Worm (Caenorhabditis elegans) whole organism, L4/young adult: ENCODE measurements around the gene C47E8.1.

Experiments
- W03F9.2 ChIP-seq: fragments of 150-350 bp; optimal IDR thresholded peaks from 2 replicates; lab custom pipeline; 2014; ENCODE audit warnings: missing biosample characterization, missing genetic modification characterization
- dao-5 ChIP-seq: sonication (generic microtip); optimal IDR thresholded peaks from 2 replicates; lab custom pipeline; 2016; ENCODE audit warnings: missing genotype, missing genetic modification characterization, moderate library complexity, missing compliant biosample characterization
- him-1 ChIP-seq: sonication (generic microtip); optimal IDR thresholded peaks from 2 replicates; lab custom pipeline; 2016; ENCODE audit warnings: missing genotype, missing genetic modification reagents, missing genetic modification characterization, missing compliant biosample characterization

C47E8.1 gene

ce11 chrV:14665728-14666127 is at the start of gene C47E8.1:
Gene C47E8.1, plus strand, starts transcription at chrV:14666028.
- no peak for TF ChIP-seq dao-5
- TF ChIP-seq him-1 = no peak
- no peak for TF ChIP-seq W03F9.2 (tag; lab: Kevin White, UChicago)

DNA sequence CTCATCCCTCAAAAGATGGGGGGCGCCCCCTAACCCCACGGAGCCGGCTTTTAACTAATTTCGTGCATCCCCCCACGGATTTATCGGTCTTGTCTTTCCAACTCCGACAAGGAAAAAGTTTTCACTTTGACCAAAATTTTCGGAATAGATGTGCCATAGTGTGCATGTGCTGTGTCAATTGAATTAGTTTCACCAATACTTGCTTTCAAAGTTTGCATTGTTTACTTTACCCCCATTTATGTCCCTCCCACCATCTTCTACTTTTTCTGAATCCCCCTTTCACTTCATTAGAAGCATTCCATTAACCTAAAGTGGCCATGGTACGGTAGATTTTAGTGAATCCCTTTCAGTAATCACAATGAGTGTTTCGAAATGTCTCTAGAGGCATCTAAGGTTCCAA is 48.1 kb upstream of the C47E8.1 start:
- no peak for TF ChIP-seq W03F9.2 (tag; lab: Kevin White, UChicago)
- TF ChIP-seq him-1 = no peak
- TF ChIP-seq dao-5 = no peak

DNA sequence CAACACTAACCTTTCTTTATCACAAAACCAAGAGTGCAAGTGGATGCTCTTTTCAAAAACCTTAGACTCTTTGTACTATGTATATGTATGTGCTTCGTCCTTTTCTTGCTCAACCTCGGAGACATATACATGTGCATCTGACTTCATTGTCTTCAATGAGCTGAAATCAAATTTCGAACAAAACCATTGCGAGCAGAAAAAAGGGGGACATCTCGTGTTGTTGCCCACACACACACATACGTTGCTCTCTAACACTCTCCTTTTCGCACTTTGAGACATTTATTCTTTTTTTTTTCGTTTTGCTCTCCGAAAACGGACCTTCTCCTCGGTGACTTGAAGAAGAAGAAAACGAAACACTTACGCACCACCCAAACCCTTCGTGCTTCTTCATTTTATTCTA is 45.5 kb upstream of the C47E8.1 start:
- TF ChIP-seq W03F9.2 (tag; lab: Kevin White, UChicago) (no peak), him-1 (no peak), dao-5 (no peak)

DNA sequence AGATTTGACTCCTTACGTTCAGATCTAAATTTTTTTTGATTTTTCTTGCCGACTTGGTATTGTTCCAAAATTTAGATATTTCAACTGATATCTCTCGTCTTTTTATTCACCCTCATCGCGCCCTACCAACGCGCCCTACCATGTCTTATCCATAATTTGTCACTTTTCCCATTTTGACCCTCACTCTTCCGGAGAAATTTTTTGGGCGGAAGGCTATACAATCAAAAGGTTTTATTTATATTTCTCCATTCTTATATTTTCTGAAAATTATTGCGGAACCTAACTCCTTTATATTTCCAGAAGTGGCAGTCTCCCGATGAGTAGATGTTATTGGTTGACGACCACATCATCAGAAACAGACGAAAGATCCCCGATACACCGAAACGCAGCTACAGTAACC is 45.0 kb upstream of the C47E8.1 start, which contains the start of gene hot-1:
Gene hot-1, plus strand, starts transcription at position 301 of the 400 bp plus-strand sequence.
- TF ChIP-seq him-1 (no peak), W03F9.2 (tag; lab: Kevin White, UChicago) (no peak), dao-5 (no peak)

DNA sequence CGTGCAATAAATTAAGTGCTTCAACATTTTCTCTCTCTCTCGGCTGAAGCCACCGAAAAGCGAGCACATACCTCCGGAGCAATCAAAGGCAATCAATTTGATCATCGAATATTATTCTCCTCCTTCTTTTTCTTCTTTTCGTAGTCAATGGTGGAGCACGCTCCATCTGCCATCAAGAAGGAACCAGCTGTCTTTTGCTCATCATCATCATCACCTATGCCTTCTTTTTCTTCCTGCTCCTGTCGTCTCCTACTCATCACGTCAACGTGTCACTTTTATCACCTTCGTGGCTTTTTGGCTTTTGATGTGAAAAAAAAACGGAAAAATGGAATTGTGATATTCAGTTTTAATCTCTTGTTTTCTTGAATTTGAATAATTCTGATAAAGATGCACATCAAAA is 40.2 kb upstream of the C47E8.1 start:
- TF ChIP-seq him-1 (no peak), dao-5 (no peak), W03F9.2 (tag; lab: Kevin White, UChicago) (no peak)

DNA sequence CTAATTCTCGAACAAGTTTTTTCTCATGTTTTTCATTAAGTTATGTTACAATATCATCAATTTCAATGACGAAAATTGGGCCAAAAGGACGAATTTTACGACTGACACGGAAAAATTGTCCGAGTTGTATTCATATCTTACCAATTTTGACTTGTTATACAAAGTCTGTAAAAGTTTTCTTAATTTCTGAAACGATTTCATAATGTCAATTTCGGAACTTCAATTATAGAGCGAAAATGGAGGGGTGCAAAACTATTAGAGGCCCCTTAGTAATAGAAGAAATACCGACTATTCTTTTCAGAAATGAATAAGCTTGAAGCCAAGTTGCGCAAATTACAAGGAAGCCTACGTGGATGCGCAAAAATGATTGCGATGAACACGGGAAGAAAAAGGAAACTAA is 34.2 kb upstream of the C47E8.1 start, which contains the start of gene F43D2.3:
Gene F43D2.3, plus strand, starts transcription at position 301 of the 400 bp plus-strand sequence.
- TF ChIP-seq him-1 (no peak), dao-5 (no peak), W03F9.2 (tag; lab: Kevin White, UChicago) (no peak)

- TF ChIP-seq dao-5 (no peak), him-1 (no peak), W03F9.2 (tag; lab: Kevin White, UChicago) (no peak)
These were observed 32.5 kb upstream of the C47E8.1 start for ce11 chrV:14633319-14633718.

ce11 chrV:14635119-14635518 is 30.7 kb upstream of the C47E8.1 start, which contains the start of gene F43D2.6:
Gene F43D2.6, minus strand, starts transcription at chrV:14635180.
- TF ChIP-seq dao-5 (no peak), W03F9.2 (tag; lab: Kevin White, UChicago) (no peak), him-1 (no peak)

DNA sequence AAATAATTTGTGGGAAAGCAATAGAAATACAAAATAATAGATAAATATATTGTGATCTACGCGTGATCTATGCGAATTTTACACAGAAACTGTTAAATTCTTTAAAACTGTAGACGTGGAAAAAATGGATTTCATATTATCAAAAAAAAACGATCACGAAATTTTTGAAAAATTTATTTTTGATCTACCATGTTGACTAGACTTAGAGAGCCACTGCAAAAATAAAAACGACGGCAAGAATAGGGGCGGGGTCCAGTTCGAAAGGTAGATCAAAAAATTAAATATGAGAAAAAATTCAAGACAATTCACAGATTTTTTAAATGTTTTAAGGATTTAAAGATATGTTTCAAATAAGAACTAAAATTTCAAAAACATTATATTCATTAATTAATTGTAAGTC is 27.8 kb upstream of the C47E8.1 start:
- TF ChIP-seq him-1 (no peak), W03F9.2 (tag; lab: Kevin White, UChicago) (no peak), dao-5 (no peak)

- TF ChIP-seq him-1 (no peak), W03F9.2 (tag; lab: Kevin White, UChicago) (no peak), dao-5 (no peak)
These were observed 25.8 kb upstream of the C47E8.1 start, which contains the start of gene F43D2.7 for ce11 chrV:14640071-14640470. Gene F43D2.7, minus strand, starts transcription at chrV:14640171.

ce11 chrV:14640769-14641168 is 25.1 kb upstream of the C47E8.1 start, which contains the start of gene C54G10.1:
Gene C54G10.1, plus strand, starts transcription at chrV:14641101.
- TF ChIP-seq W03F9.2 (tag; lab: Kevin White, UChicago) = no peak
- no peak for TF ChIP-seq him-1

DNA sequence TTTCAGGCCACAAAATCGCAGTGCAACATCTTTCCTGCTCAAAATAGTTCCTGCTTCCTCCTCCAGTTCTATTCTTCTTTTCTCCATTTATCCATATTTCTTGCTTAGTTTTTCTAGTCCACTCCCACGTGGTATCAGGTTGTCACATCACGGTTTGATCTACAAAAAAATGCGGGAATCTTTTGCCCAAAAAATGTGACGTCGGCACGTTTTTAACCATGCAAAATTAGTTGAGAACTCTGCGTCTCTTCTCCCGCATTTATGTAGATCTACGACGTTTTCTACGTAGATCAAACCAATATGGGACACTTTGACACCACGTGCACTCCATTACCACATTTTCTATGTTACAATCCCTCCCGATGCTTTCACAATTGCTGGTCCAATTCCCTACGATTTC is 23.8 kb upstream of the C47E8.1 start:
- no peak for TF ChIP-seq W03F9.2 (tag; lab: Kevin White, UChicago)
- TF ChIP-seq dao-5 = no peak
- no peak for TF ChIP-seq him-1

ce11 chrV:14645817-14646789 is 19.7 kb upstream of the C47E8.1 start, which contains the start of the genes rfc-1 and pmp-3:
Gene rfc-1, minus strand, starts transcription at chrV:14645979.
Gene pmp-3, plus strand, starts transcription at chrV:14646739.
- TF ChIP-seq W03F9.2 (tag; lab: Kevin White, UChicago) = peak; percentile 62
- TF ChIP-seq him-1 = no peak
- no peak for TF ChIP-seq dao-5

ce11 chrV:14648825-14649224 is 17.0 kb upstream of the C47E8.1 start:
- TF ChIP-seq W03F9.2 (tag; lab: Kevin White, UChicago) = no peak
- no peak for TF ChIP-seq dao-5
- no peak for TF ChIP-seq him-1

- peak; percentile 9 for TF ChIP-seq him-1
- TF ChIP-seq dao-5 = no peak
These were observed 15.9 kb upstream of the C47E8.1 start for ce11 chrV:14649929-14650328.
